Fruit fly (Drosophila melanogaster) whole organism, prepupa: Measurements from ENCODE around the gene Vha16-3.

Experiments used
- CG10631 ChIP-seq: fragments of 200-800 bp; sonication (Bioruptor generic); optimal IDR thresholded peaks from 2 replicates; lab custom pipeline; 2016; ENCODE audit warnings: missing biosample characterization, missing genetic modification characterization
- CG10669 ChIP-seq: fragments of 200-800 bp; sonication (Bioruptor generic); optimal IDR thresholded peaks from 3 replicates; lab custom pipeline; 2018; ENCODE audit warnings: missing biosample characterization, mild to moderate bottlenecking, missing genetic modification characterization, moderate library complexity
- CG1621 ChIP-seq: fragments of 200-800 bp; sonication (Bioruptor generic); optimal IDR thresholded peaks from 3 replicates; lab custom pipeline; 2018; ENCODE audit warnings: missing biosample characterization, mild to moderate bottlenecking, missing genetic modification characterization
- CG16779 ChIP-seq: fragments of 200-800 bp; sonication (Bioruptor generic); optimal IDR thresholded peaks from 3 replicates; lab custom pipeline; 2017; ENCODE audit warnings: missing biosample characterization, mild to moderate bottlenecking, missing genetic modification characterization
- CG6276 ChIP-seq: fragments of 200-800 bp; sonication (Bioruptor generic); optimal IDR thresholded peaks from 2 replicates; lab custom pipeline; 2017; ENCODE audit warnings: missing biosample characterization, mild to moderate bottlenecking, missing genetic modification characterization
- CG6792 ChIP-seq: fragments of 200-800 bp; sonication (Bioruptor generic); optimal IDR thresholded peaks from 3 replicates; lab custom pipeline; 2016; ENCODE audit warnings: missing biosample characterization, missing genetic modification characterization
- CG7368 ChIP-seq: fragments of 200-800 bp; sonication (Bioruptor generic); optimal IDR thresholded peaks from 3 replicates; lab custom pipeline; 2016; ENCODE audit warnings: missing biosample characterization, missing genetic modification characterization
- CG9139 ChIP-seq: fragments of 200-800 bp; sonication (Bioruptor generic); optimal IDR thresholded peaks from 3 replicates; lab custom pipeline; 2017; ENCODE audit warnings: missing biosample characterization, mild to moderate bottlenecking, missing genetic modification characterization
- Eip78C ChIP-seq: fragments of 200-800 bp; sonication (Bioruptor generic); peaks from one replicate; lab custom pipeline; 2016; ENCODE audit warnings: missing biosample characterization, missing genetic modification characterization
- Gug ChIP-seq: fragments of 200-800 bp; sonication (Bioruptor generic); IDR thresholded peaks from 2 replicates; pipeline ENCODE4 v1.3.6; 2022; ENCODE audit warnings: missing biosample characterization, missing genetic modification characterization
- Sox102F ChIP-seq: fragments of 200-800 bp; sonication (Bioruptor generic); optimal IDR thresholded peaks from 2 replicates; lab custom pipeline; 2016; ENCODE audit warnings: missing biosample characterization, mild to moderate bottlenecking, missing genetic modification characterization
- fd85E ChIP-seq: fragments of 200-800 bp; sonication (Bioruptor generic); optimal IDR thresholded peaks from 3 replicates; lab custom pipeline; 2016; ENCODE audit warnings: missing biosample characterization, missing genetic modification characterization
- pdm3 ChIP-seq: fragments of 200-800 bp; sonication (Bioruptor generic); optimal IDR thresholded peaks from 3 replicates; lab custom pipeline; 2016; ENCODE audit warnings: missing biosample characterization, missing genetic modification characterization

DNA sequence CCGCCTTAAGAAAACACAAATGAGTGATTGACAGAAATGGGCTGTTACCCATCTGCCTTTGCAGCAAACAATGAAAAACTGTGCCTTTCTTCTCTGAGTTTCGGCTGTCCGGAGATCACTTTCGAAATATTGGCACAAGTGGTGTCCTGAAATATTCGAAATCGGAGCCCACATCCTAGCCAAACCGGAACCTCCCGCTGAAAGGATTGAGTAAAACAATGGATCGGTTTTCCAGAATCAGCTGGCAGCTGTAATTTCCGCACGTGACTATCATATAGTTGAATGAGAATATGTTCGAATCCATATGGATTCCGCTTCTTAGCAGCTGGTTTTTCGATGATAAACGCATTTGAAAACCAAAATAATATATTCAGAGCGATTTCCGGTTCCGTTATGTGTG, 39.0 kb upstream of the Vha16-3 start:
- TF ChIP-seq CG10631 (GFP tag; lab: Kevin White, UChicago): no peak
- no peak for TF ChIP-seq pdm3 (GFP tag; lab: Kevin White, UChicago)
- TF ChIP-seq CG16779 (tag; lab: Kevin White, UChicago): no peak
- TF ChIP-seq fd85E (GFP tag; lab: Kevin White, UChicago): no peak
- TF ChIP-seq CG6792: no peak
- no peak for TF ChIP-seq CG1621 (tag; lab: Kevin White, UChicago)
- TF ChIP-seq CG7368 (GFP tag; lab: Kevin White, UChicago): no peak
- no peak for TF ChIP-seq Gug (GFP tag; lab: Robert Waterston, UW)
- TF ChIP-seq CG10669 (GFP tag; lab: Kevin White, UChicago): no peak
- TF ChIP-seq Eip78C (GFP tag; lab: Kevin White, UChicago): no peak
- no peak for TF ChIP-seq CG9139
- no peak for TF ChIP-seq Sox102F (GFP tag; lab: Kevin White, UChicago)
- no peak for TF ChIP-seq CG6276 (GFP tag; lab: Kevin White, UChicago)
